Fruit fly (Drosophila melanogaster) whole organism, embryonic: ENCODE data around the gene lva.

Source experiments
- Adf1 ChIP-seq: fragments of 200-800 bp; sonication (Bioruptor generic); IDR thresholded peaks from 2 replicates; pipeline ENCODE4 v1.3.6; 2022; ENCODE audit warnings: missing biosample characterization, missing genetic modification characterization
- CG10959 ChIP-seq: fragments of 200-800 bp; sonication (Bioruptor generic); IDR thresholded peaks from 2 replicates; pipeline ENCODE4 v1.3.6; 2022; ENCODE audit warnings: missing biosample characterization, missing genetic modification characterization
- CG11085 ChIP-seq: fragments of 200-800 bp; sonication (Bioruptor generic); IDR thresholded peaks from 2 replicates; pipeline ENCODE4 v1.3.6; 2022; ENCODE audit warnings: missing biosample characterization, missing genetic modification characterization
- CG11398 ChIP-seq: fragments of 200-800 bp; sonication (Bioruptor generic); optimal IDR thresholded peaks from 2 replicates; lab custom pipeline; 2016; ENCODE audit warnings: missing biosample characterization, missing genetic modification characterization
- CG12071 ChIP-seq: fragments of 200-800 bp; sonication (Bioruptor generic); optimal IDR thresholded peaks from 3 replicates; lab custom pipeline; 2018; ENCODE audit warnings: missing biosample characterization, mild to moderate bottlenecking, missing genetic modification characterization
- CG12659 ChIP-seq: fragments of 200-800 bp; sonication (Bioruptor generic); optimal IDR thresholded peaks from 3 replicates; lab custom pipeline; 2017; ENCODE audit warnings: mild to moderate bottlenecking, missing biosample characterization, missing genetic modification reagents, missing genetic modification characterization
- CG13287 ChIP-seq: fragments of 200-800 bp; sonication (Bioruptor generic); IDR thresholded peaks from 2 replicates; pipeline ENCODE4 v1.3.6; 2022; ENCODE audit warnings: missing biosample characterization, missing genetic modification characterization; ENCODE audit not compliant: partially characterized antibody
- CG14050 ChIP-seq: fragments of 200-800 bp; sonication (Bioruptor generic); IDR thresholded peaks from 3 replicates; pipeline ENCODE4 v1.3.6; 2022; ENCODE audit warnings: missing biosample characterization, missing genetic modification characterization
- CG14710 ChIP-seq: fragments of 200-800 bp; sonication (Bioruptor generic); optimal IDR thresholded peaks from 3 replicates; lab custom pipeline; 2019; ENCODE audit warnings: missing biosample characterization, mild to moderate bottlenecking, missing genetic modification characterization, moderate library complexity
- CG14965 ChIP-seq: fragments of 200-800 bp; sonication (Bioruptor generic); optimal IDR thresholded peaks from 2 replicates; lab custom pipeline; 2016; ENCODE audit warnings: missing biosample characterization, missing genetic modification characterization, borderline replicate concordance
- CG17328 ChIP-seq: fragments of 200-800 bp; sonication (Bioruptor generic); IDR thresholded peaks from 2 replicates; pipeline ENCODE4 v1.3.6; 2022; ENCODE audit warnings: missing biosample characterization, missing genetic modification characterization
- CG17802 ChIP-seq: fragments of 200-800 bp; sonication (Bioruptor generic); optimal IDR thresholded peaks from 2 replicates; lab custom pipeline; 2018; ENCODE audit warnings: missing biosample characterization, mild to moderate bottlenecking, missing genetic modification characterization, moderate library complexity
- CG2875 ChIP-seq: fragments of 200-800 bp; sonication (Bioruptor generic); optimal IDR thresholded peaks from 2 replicates; lab custom pipeline; 2017; ENCODE audit warnings: missing biosample characterization, mild to moderate bottlenecking, missing genetic modification characterization, missing genetic modification reagents
- CG3065 ChIP-seq: fragments of 200-800 bp; sonication (Bioruptor generic); optimal IDR thresholded peaks from 2 replicates; lab custom pipeline; 2016; ENCODE audit warnings: missing biosample characterization, missing genetic modification characterization
- CG6813 ChIP-seq: fragments of 200-800 bp; sonication (Bioruptor generic); optimal IDR thresholded peaks from 2 replicates; lab custom pipeline; 2017; ENCODE audit warnings: missing biosample characterization, missing genetic modification characterization, mild to moderate bottlenecking, moderate library complexity, missing genetic modification reagents
- CG7556 ChIP-seq: fragments of 200-800 bp; sonication (Bioruptor generic); optimal IDR thresholded peaks from 2 replicates; lab custom pipeline; 2017; ENCODE audit warnings: missing biosample characterization, mild to moderate bottlenecking, missing genetic modification characterization
- CG7839 ChIP-seq: fragments of 200-800 bp; sonication (Bioruptor generic); optimal IDR thresholded peaks from 3 replicates; lab custom pipeline; 2018; ENCODE audit warnings: missing biosample characterization, mild to moderate bottlenecking, missing genetic modification characterization, moderate library complexity
- Dek ChIP-seq: fragments of 200-800 bp; sonication (Bioruptor generic); optimal IDR thresholded peaks from 3 replicates; lab custom pipeline; 2019; ENCODE audit warnings: missing biosample characterization, mild to moderate bottlenecking, missing genetic modification characterization, moderate library complexity
- E2f2 ChIP-seq: fragments of 200-800 bp; sonication (Bioruptor generic); IDR thresholded peaks from 2 replicates; pipeline ENCODE4 v1.3.6; 2022; ENCODE audit warnings: missing biosample characterization, missing genetic modification characterization
- Fer2 ChIP-seq: fragments of 200-800 bp; sonication (Bioruptor generic); optimal IDR thresholded peaks from 2 replicates; lab custom pipeline; 2018; ENCODE audit warnings: missing biosample characterization, mild to moderate bottlenecking, missing genetic modification characterization, moderate library complexity
- Hr3 ChIP-seq: fragments of 200-800 bp; sonication (Bioruptor generic); optimal IDR thresholded peaks from 3 replicates; lab custom pipeline; 2016; ENCODE audit warnings: missing biosample characterization, missing genetic modification characterization
- Myb ChIP-seq: fragments of 200-800 bp; sonication (Bioruptor generic); optimal IDR thresholded peaks from 2 replicates; lab custom pipeline; 2016; ENCODE audit warnings: missing biosample characterization, missing genetic modification characterization
- Trl ChIP-seq, 3 experiments: fragments of >200 bp in 2 of 3; fragments of 200-800 bp in 1 of 3; sonication (Bioruptor generic) in 1 of 3; optimal IDR thresholded peaks; 2 replicates in 1 of 3; 3 replicates in 2 of 3; lab custom pipeline; 2016 to 2017; ENCODE audit warnings: missing biosample characterization in 1 of 3, missing genetic modification characterization in 1 of 3
- Xbp1 ChIP-seq: fragments of 200-800 bp; sonication (Bioruptor generic); optimal IDR thresholded peaks from 3 replicates; lab custom pipeline; 2016; ENCODE audit warnings: missing biosample characterization, mild to moderate bottlenecking, missing genetic modification characterization
- bsh ChIP-seq, 2 experiments: fragments of 200-800 bp; sonication (Bioruptor generic); optimal IDR thresholded peaks; 2 replicates each; lab custom pipeline; 2017 to 2018; ENCODE audit warnings: mild to moderate bottlenecking in 2 of 2, missing biosample characterization in 2 of 2, missing genetic modification characterization in 2 of 2, moderate library complexity in 1 of 2
- cato ChIP-seq: fragments of 200-800 bp; sonication (Bioruptor generic); optimal IDR thresholded peaks from 2 replicates; lab custom pipeline; 2016; ENCODE audit warnings: missing biosample characterization, missing genetic modification characterization, borderline replicate concordance
- ci ChIP-seq: fragments of 200-800 bp; sonication (Bioruptor generic); IDR thresholded peaks from 3 replicates; pipeline ENCODE4 v1.3.6; 2022; ENCODE audit warnings: missing biosample characterization, missing genetic modification characterization
- croc ChIP-seq: fragments of 200-800 bp; sonication (Bioruptor generic); conservative IDR thresholded peaks from 3 replicates; pipeline ENCODE4 v1.3.6; 2022; ENCODE audit warnings: missing biosample characterization, missing genetic modification characterization
- exex ChIP-seq: fragments of 200-800 bp; sonication (Bioruptor generic); optimal IDR thresholded peaks from 4 replicates; lab custom pipeline; 2018; ENCODE audit warnings: missing biosample characterization, mild to moderate bottlenecking, missing genetic modification characterization, moderate library complexity
- eyg ChIP-seq: fragments of 200-800 bp; sonication (Bioruptor generic); optimal IDR thresholded peaks from 3 replicates; lab custom pipeline; 2016; ENCODE audit warnings: missing biosample characterization, missing genetic modification characterization
- her ChIP-seq: fragments of 200-800 bp; sonication (Bioruptor generic); optimal IDR thresholded peaks from 2 replicates; lab custom pipeline; 2016; ENCODE audit warnings: missing biosample characterization, missing genetic modification characterization
- knrl ChIP-seq: fragments of 200-800 bp; sonication (Bioruptor generic); IDR thresholded peaks from 3 replicates; pipeline ENCODE4 v1.3.6; 2022; ENCODE audit warnings: missing biosample characterization, missing genetic modification characterization; ENCODE audit not compliant: partially characterized antibody
- lmd ChIP-seq: fragments of 200-800 bp; sonication (Bioruptor generic); IDR thresholded peaks from 2 replicates; pipeline ENCODE4 v1.3.6; 2022; ENCODE audit warnings: missing biosample characterization, missing genetic modification characterization
- mam ChIP-seq: fragments of 200-800 bp; sonication (Bioruptor generic); optimal IDR thresholded peaks from 3 replicates; lab custom pipeline; 2016; ENCODE audit warnings: missing biosample characterization, missing genetic modification characterization
- otp ChIP-seq: fragments of 200-800 bp; sonication (Bioruptor generic); IDR thresholded peaks from 3 replicates; pipeline ENCODE4, ENCODE4 v1.3.6; 2022; ENCODE audit warnings: missing biosample characterization, missing genetic modification characterization
- pb ChIP-seq: fragments of 200-800 bp; sonication (Bioruptor generic); optimal IDR thresholded peaks from 3 replicates; lab custom pipeline; 2016; ENCODE audit warnings: missing biosample characterization, missing genetic modification characterization
- pho ChIP-seq: fragments of 200-800 bp; sonication (Bioruptor generic); optimal IDR thresholded peaks from 2 replicates; lab custom pipeline; 2016; ENCODE audit warnings: missing biosample characterization, missing genetic modification characterization
- pum ChIP-seq: fragments of 200-800 bp; sonication (Bioruptor generic); optimal IDR thresholded peaks from 2 replicates; lab custom pipeline; 2016; ENCODE audit warnings: missing biosample characterization, missing genetic modification characterization
- ranshi ChIP-seq: fragments of 200-800 bp; sonication (Bioruptor generic); IDR thresholded peaks from 2 replicates; pipeline ENCODE4 v1.3.6; 2022; ENCODE audit warnings: missing biosample characterization, missing genetic modification characterization
- repo ChIP-seq: fragments of 200-800 bp; sonication (Bioruptor generic); optimal IDR thresholded peaks from 2 replicates; lab custom pipeline; 2016; ENCODE audit warnings: missing biosample characterization, missing genetic modification characterization
- row ChIP-seq: fragments of 200-800 bp; sonication (Bioruptor generic); IDR thresholded peaks from 3 replicates; pipeline ENCODE4 v1.3.6; 2022; ENCODE audit warnings: missing biosample characterization, missing genetic modification characterization
- salm ChIP-seq: fragments of 200-800 bp; sonication (Bioruptor generic); optimal IDR thresholded peaks from 2 replicates; lab custom pipeline; 2018; ENCODE audit warnings: missing biosample characterization, mild to moderate bottlenecking, missing genetic modification characterization
- sc ChIP-seq, 3 experiments: fragments of >200 bp in 2 of 3; fragments of 200-800 bp in 1 of 3; sonication (Bioruptor generic) in 1 of 3; optimal IDR thresholded peaks; 2 replicates in 2 of 3; 3 replicates in 1 of 3; lab custom pipeline; 2017; ENCODE audit warnings: mild to moderate bottlenecking in 1 of 3, missing biosample characterization in 1 of 3, missing genetic modification characterization in 1 of 3, missing genetic modification reagents in 1 of 3
- sd ChIP-seq: fragments of 200-800 bp; sonication (Bioruptor generic); optimal IDR thresholded peaks from 3 replicates; lab custom pipeline; 2018; ENCODE audit warnings: missing biosample characterization, mild to moderate bottlenecking, missing genetic modification characterization, moderate library complexity
- sens ChIP-seq: fragments of 200-800 bp; sonication (Bioruptor generic); peaks from one replicate; lab custom pipeline; 2016; ENCODE audit warnings: missing biosample characterization, missing genetic modification characterization
- sisA ChIP-seq: fragments of 200-800 bp; sonication (Bioruptor generic); IDR thresholded peaks from 2 replicates; pipeline ENCODE4 v1.3.6; 2022; ENCODE audit warnings: missing biosample characterization, missing genetic modification characterization
- stc ChIP-seq: fragments of 200-800 bp; sonication (Bioruptor generic); IDR thresholded peaks from 2 replicates; pipeline ENCODE4 v1.3.6; 2022; ENCODE audit warnings: missing biosample characterization, missing genetic modification characterization
- tup ChIP-seq: fragments of 200-800 bp; sonication (Bioruptor generic); optimal IDR thresholded peaks from 2 replicates; lab custom pipeline; 2016; ENCODE audit warnings: missing biosample characterization, mild to moderate bottlenecking, missing genetic modification characterization, moderate library complexity
- vfl ChIP-seq: fragments of 200-800 bp; sonication (Bioruptor generic); optimal IDR thresholded peaks from 2 replicates; lab custom pipeline; 2016; ENCODE audit warnings: missing biosample characterization, missing genetic modification characterization

lva gene

DNA sequence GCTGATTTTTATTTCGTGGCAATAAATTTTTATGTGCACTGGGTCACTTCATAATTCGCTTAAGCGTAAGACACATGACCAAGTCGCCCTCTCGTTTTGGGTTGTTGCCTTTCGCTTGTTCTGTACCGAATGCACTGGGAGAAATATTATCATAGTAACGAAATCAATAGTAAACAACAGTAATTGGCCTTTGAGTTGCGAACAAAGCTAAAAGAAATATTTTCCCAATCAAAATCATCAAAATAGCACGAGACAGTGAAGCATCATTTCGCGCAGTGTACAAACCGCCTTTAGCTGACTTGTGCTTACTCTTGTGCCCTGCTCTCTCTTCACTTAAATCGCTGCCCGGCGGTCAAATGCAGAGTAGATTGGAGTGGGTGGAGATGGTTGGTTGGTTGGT lies 45.7 kb upstream of the lva start (continued):
- TF ChIP-seq Fer2 (tag; lab: Kevin White, UChicago) (no peak), sisA (GFP tag; lab: Robert Waterston, UW) (peak; percentile 63), vfl (GFP tag; lab: Kevin White, UChicago) (no peak), Dek (tag; lab: Kevin White, UChicago) (peak; percentile 20), Trl (optimal IDR thresholded peaks at IDR 0.05; lab: Kevin White, UChicago) (no peak), Trl (GFP tag; optimal IDR thresholded peaks at IDR 0.05; lab: Kevin White, UChicago) (peak; percentile 51), CG7839 (tag; lab: Kevin White, UChicago) (peak; percentile 70), CG11398 (GFP tag; lab: Kevin White, UChicago) (no peak), sc (optimal IDR thresholded peaks at IDR 0.05; lab: Kevin White, UChicago) (no peak), sc (GFP tag; optimal IDR thresholded peaks at IDR 0.05; lab: Kevin White, UChicago) (peak; percentile 23), Myb (GFP tag; lab: Kevin White, UChicago) (peak; percentile 3), CG11085 (GFP tag; lab: Robert Waterston, UW) (0 out of 2 replicates have a peak, but pooled peaks have one; percentile 23), exex (tag; lab: Kevin White, UChicago) (no peak), CG3065 (GFP tag; lab: Kevin White, UChicago) (no peak), row (GFP tag; lab: Robert Waterston, UW) (peak; percentile 64), eyg (GFP tag; lab: Kevin White, UChicago) (peak; percentile 16), pb (GFP tag; lab: Kevin White, UChicago) (peak; percentile 24), salm (tag; lab: Kevin White, UChicago) (no peak), knrl (GFP tag; lab: Robert Waterston, UW) (no peak), bsh (GFP tag; optimal IDR thresholded peaks at IDR 0.05; lab: Kevin White, UChicago) (peak in 1 of 2 experiments; percentile 63), sens (GFP tag; lab: Kevin White, UChicago) (peak; percentile 87), CG14710 (tag; lab: Kevin White, UChicago) (peak; percentile 36), repo (peak; percentile 27), pho (GFP tag; lab: Kevin White, UChicago) (peak; percentile 13), ci (GFP tag; lab: Robert Waterston, UW) (peak; percentile 76), CG17328 (peak; percentile 42; the same call in 1 of the 2 replicates), her (GFP tag; lab: Kevin White, UChicago) (peak; percentile 15), CG6813 (GFP tag; lab: Kevin White, UChicago) (peak; percentile 8), sd (tag; lab: Kevin White, UChicago) (no peak), stc (GFP tag; lab: Robert Waterston, UW) (no peak), croc (GFP tag; lab: Robert Waterston, UW) (0 out of 3 replicates have a peak, but pooled peaks have one; percentile 25), mam (GFP tag; lab: Kevin White, UChicago) (peak; percentile 46), CG12071 (GFP tag; lab: Kevin White, UChicago) (peak; percentile 37), pum (GFP tag; lab: Kevin White, UChicago) (peak; percentile 27), CG10959 (GFP tag; lab: Robert Waterston, UW) (0 out of 2 replicates have a peak, but pooled peaks have one; percentile 45), Adf1 (GFP tag; lab: Robert Waterston, UW) (no peak), ranshi (GFP tag; lab: Robert Waterston, UW) (peak; percentile 30; the same call in 1 of the 2 replicates), CG14050 (GFP tag; lab: Robert Waterston, UW) (no peak), CG2875 (GFP tag; lab: Kevin White, UChicago) (peak; percentile 40), CG13287 (GFP tag; lab: Robert Waterston, UW) (no peak), cato (GFP tag; lab: Kevin White, UChicago) (no peak), CG14965 (GFP tag; lab: Kevin White, UChicago) (no peak), CG17802 (tag; lab: Kevin White, UChicago) (peak; percentile 8), otp (GFP tag; lab: Robert Waterston, UW) (peak; percentile 42; the same call in 1 of the 3 replicates), CG12659 (peak; percentile 25), Hr3 (GFP tag; lab: Kevin White, UChicago) (peak; percentile 7), Xbp1 (GFP tag; lab: Kevin White, UChicago) (peak; percentile 58), tup (GFP tag; lab: Kevin White, UChicago) (no peak), CG7556 (GFP tag; lab: Kevin White, UChicago) (peak; percentile 36), E2f2 (GFP tag; lab: Robert Waterston, UW) (no peak), lmd (GFP tag; lab: Robert Waterston, UW) (peak; percentile 54)
